Fruit fly (Drosophila melanogaster) whole organism, prepupa: ENCODE measurements around the gene Odj.

ENCODE experiments used
- CG11294 ChIP-seq: fragments of 200-800 bp; sonication (Bioruptor generic); IDR thresholded peaks from 2 replicates; pipeline ENCODE4 v1.3.6; 2022; ENCODE audit warnings: missing biosample characterization, missing genetic modification characterization
- CG3032 ChIP-seq: fragments of 200-800 bp; optimal IDR thresholded peaks from 2 replicates; lab custom pipeline; 2019; ENCODE audit warnings: missing biosample characterization, mild to moderate bottlenecking, missing genetic modification characterization, moderate library complexity
- CG32006 ChIP-seq: fragments of 200-800 bp; sonication (Bioruptor generic); optimal IDR thresholded peaks from 3 replicates; lab custom pipeline; 2017; ENCODE audit warnings: missing biosample characterization, mild to moderate bottlenecking, missing genetic modification characterization
- Lpt ChIP-seq: fragments of 200-800 bp; sonication (Bioruptor generic); optimal IDR thresholded peaks from 3 replicates; lab custom pipeline; 2016; ENCODE audit warnings: missing biosample characterization, missing genetic modification characterization
- Met ChIP-seq: fragments of 200-800 bp; sonication (Bioruptor generic); optimal IDR thresholded peaks from 3 replicates; lab custom pipeline; 2016; ENCODE audit warnings: missing biosample characterization, missing genetic modification characterization
- Sox14 ChIP-seq: fragments of 200-800 bp; sonication (Bioruptor generic); optimal IDR thresholded peaks from 3 replicates; lab custom pipeline; 2016; ENCODE audit warnings: missing biosample characterization, missing genetic modification characterization
- Sox15 ChIP-seq: fragments of 200-800 bp; sonication (Bioruptor generic); optimal IDR thresholded peaks from 3 replicates; lab custom pipeline; 2016; ENCODE audit warnings: missing biosample characterization, missing genetic modification characterization
- eg ChIP-seq: fragments of 200-800 bp; sonication (Bioruptor generic); IDR thresholded peaks from 3 replicates; pipeline ENCODE4 v1.3.6; 2022; ENCODE audit warnings: missing biosample characterization, missing genetic modification characterization
- salr ChIP-seq, 2 experiments: fragments of 200-800 bp; sonication (Bioruptor generic); optimal IDR thresholded peaks; 3 replicates each; lab custom pipeline; 2016 to 2018; ENCODE audit warnings: missing biosample characterization in 2 of 2, missing genetic modification characterization in 2 of 2, mild to moderate bottlenecking in 1 of 2
- svp ChIP-seq: fragments of 200-800 bp; sonication (Bioruptor generic); peaks from one replicate; lab custom pipeline; 2016; ENCODE audit warnings: missing biosample characterization, missing genetic modification characterization
- vri ChIP-seq: fragments of 200-800 bp; sonication (Bioruptor generic); optimal IDR thresholded peaks from 3 replicates; lab custom pipeline; 2016; ENCODE audit warnings: missing biosample characterization, mild to moderate bottlenecking, missing genetic modification characterization

DNA sequence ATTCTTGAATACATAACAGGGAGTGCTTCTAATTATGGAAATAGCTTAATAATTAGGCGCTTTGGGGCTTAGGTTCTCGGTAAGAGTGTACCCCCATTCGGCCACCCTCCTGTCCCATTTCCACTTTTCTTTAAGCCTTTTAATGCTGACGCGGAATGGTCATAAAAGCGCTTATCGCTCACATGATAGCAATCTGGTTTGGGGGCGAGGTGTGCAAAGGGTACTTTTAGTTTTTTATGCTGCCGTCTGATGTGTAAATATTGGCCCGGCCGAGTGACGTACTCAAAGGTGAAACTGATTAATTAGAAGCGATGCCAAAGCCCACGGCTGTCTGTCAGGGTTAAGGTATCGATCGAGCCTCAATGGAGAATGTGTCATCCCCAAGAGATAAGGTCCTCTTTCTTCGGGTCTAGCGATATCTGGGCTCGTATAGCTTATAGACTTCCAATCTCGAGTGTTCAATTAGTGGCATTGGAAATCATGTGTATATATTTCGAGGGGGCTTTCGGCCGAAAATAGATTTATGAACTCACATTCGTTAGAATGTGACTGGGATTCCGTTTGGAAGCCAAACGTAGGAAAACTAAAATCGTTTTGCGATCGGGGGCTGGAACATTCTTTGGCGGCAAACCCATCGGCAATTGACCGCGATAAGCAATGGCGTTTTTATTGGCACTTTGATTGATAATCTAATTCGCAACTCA, 49.1 kb downstream of the Odj start:
- TF ChIP-seq CG32006 = no peak
- no peak for TF ChIP-seq CG3032 (tag; lab: Kevin White, UChicago)
- TF ChIP-seq eg (GFP tag; lab: Robert Waterston, UW) = no peak
- no peak for TF ChIP-seq svp (GFP tag; lab: Kevin White, UChicago)
- TF ChIP-seq vri (GFP tag; lab: Kevin White, UChicago) = no peak
- no peak for TF ChIP-seq salr (GFP tag; optimal IDR thresholded peaks at IDR 0.05; lab: Kevin White, UChicago)
- no peak for TF ChIP-seq Met
- no peak for TF ChIP-seq Sox14 (GFP tag; lab: Kevin White, UChicago)
- no peak for TF ChIP-seq Lpt (GFP tag; lab: Kevin White, UChicago)
- no peak for TF ChIP-seq CG11294 (GFP tag; lab: Robert Waterston, UW)
- TF ChIP-seq Sox15 (GFP tag; lab: Kevin White, UChicago) = no peak
